Fruit fly (Drosophila melanogaster) whole organism, embryonic: ENCODE results near the gene Pxd.

Experiments
- Awh ChIP-seq: fragments of 200-800 bp; sonication (Bioruptor generic); IDR thresholded peaks from 2 replicates; pipeline ENCODE4, ENCODE4 v1.3.6; 2022; ENCODE audit warnings: missing biosample characterization, missing genetic modification characterization
- Bgb ChIP-seq: fragments of 200-800 bp; sonication (Bioruptor generic); IDR thresholded peaks from 2 replicates; pipeline ENCODE4 v1.3.6; 2022; ENCODE audit warnings: missing biosample characterization, missing genetic modification characterization; ENCODE audit not compliant: partially characterized antibody
- CG10654 ChIP-seq: fragments of 200-800 bp; sonication (Bioruptor generic); optimal IDR thresholded peaks from 2 replicates; lab custom pipeline; 2016; ENCODE audit warnings: missing biosample characterization, missing genetic modification characterization
- CG11093 ChIP-seq: fragments of 200-800 bp; sonication (Bioruptor generic); IDR thresholded peaks from 3 replicates; pipeline ENCODE4 v1.3.6; 2022; ENCODE audit warnings: missing biosample characterization, missing genetic modification characterization
- CG11398 ChIP-seq: fragments of 200-800 bp; sonication (Bioruptor generic); optimal IDR thresholded peaks from 2 replicates; lab custom pipeline; 2016; ENCODE audit warnings: missing biosample characterization, missing genetic modification characterization
- CG12659 ChIP-seq: fragments of 200-800 bp; sonication (Bioruptor generic); optimal IDR thresholded peaks from 3 replicates; lab custom pipeline; 2017; ENCODE audit warnings: mild to moderate bottlenecking, missing biosample characterization, missing genetic modification reagents, missing genetic modification characterization
- CG13123 ChIP-seq: fragments of 200-800 bp; sonication (Bioruptor generic); optimal IDR thresholded peaks from 2 replicates; lab custom pipeline; 2016; ENCODE audit warnings: missing biosample characterization, missing genetic modification characterization
- CG13775 ChIP-seq: fragments of 200-800 bp; sonication (Bioruptor generic); optimal IDR thresholded peaks from 3 replicates; lab custom pipeline; 2017; ENCODE audit warnings: missing biosample characterization, mild to moderate bottlenecking, missing genetic modification characterization
- CG1529 ChIP-seq: fragments of 200-800 bp; sonication (Bioruptor generic); optimal IDR thresholded peaks from 3 replicates; lab custom pipeline; 2018; ENCODE audit warnings: missing biosample characterization, missing genetic modification characterization
- CG15601 ChIP-seq: fragments of 200-800 bp; sonication (Bioruptor generic); optimal IDR thresholded peaks from 3 replicates; lab custom pipeline; 2019; ENCODE audit warnings: missing biosample characterization, mild to moderate bottlenecking, missing genetic modification characterization, moderate library complexity
- CG17612 ChIP-seq: fragments of 200-800 bp; sonication (Bioruptor generic); IDR thresholded peaks from 2 replicates; pipeline ENCODE4 v1.3.6; 2022; ENCODE audit warnings: missing biosample characterization, missing genetic modification characterization
- CG18599 ChIP-seq: fragments of 200-800 bp; sonication (Bioruptor generic); optimal IDR thresholded peaks from 3 replicates; lab custom pipeline; 2017; ENCODE audit warnings: missing biosample characterization, missing genetic modification characterization, mild to moderate bottlenecking, moderate library complexity, missing genetic modification reagents
- CG18619 ChIP-seq: fragments of 200-800 bp; sonication (Bioruptor generic); optimal IDR thresholded peaks from 3 replicates; lab custom pipeline; 2017; ENCODE audit warnings: missing biosample characterization, mild to moderate bottlenecking, missing genetic modification characterization
- CG2875 ChIP-seq: fragments of 200-800 bp; sonication (Bioruptor generic); optimal IDR thresholded peaks from 2 replicates; lab custom pipeline; 2017; ENCODE audit warnings: missing biosample characterization, mild to moderate bottlenecking, missing genetic modification characterization, missing genetic modification reagents
- CG3065 ChIP-seq: fragments of 200-800 bp; sonication (Bioruptor generic); optimal IDR thresholded peaks from 2 replicates; lab custom pipeline; 2016; ENCODE audit warnings: missing biosample characterization, missing genetic modification characterization
- CG31441 ChIP-seq: fragments of 200-800 bp; sonication (Bioruptor generic); IDR thresholded peaks from 2 replicates; pipeline ENCODE4 v1.3.6; 2022; ENCODE audit warnings: missing biosample characterization, missing genetic modification characterization
- CG3407 ChIP-seq: fragments of 200-800 bp; sonication (Bioruptor generic); optimal IDR thresholded peaks from 2 replicates; lab custom pipeline; 2018; ENCODE audit warnings: missing biosample characterization, mild to moderate bottlenecking, missing genetic modification characterization
- CG34422 ChIP-seq: fragments of 200-800 bp; sonication (Bioruptor generic); IDR thresholded peaks from 3 replicates; pipeline ENCODE4 v1.3.6; 2022; ENCODE audit warnings: missing biosample characterization, missing genetic modification characterization
- CG6175 ChIP-seq: fragments of 200-800 bp; sonication (Bioruptor generic); IDR thresholded peaks from 3 replicates; pipeline ENCODE4 v1.3.6; 2022; ENCODE audit warnings: missing biosample characterization, missing genetic modification characterization
- CG6254 ChIP-seq: fragments of 200-800 bp; sonication (Bioruptor generic); optimal IDR thresholded peaks from 3 replicates; lab custom pipeline; 2017; ENCODE audit warnings: mild to moderate bottlenecking, missing biosample characterization, missing genetic modification reagents, missing genetic modification characterization
- CG7963 ChIP-seq: fragments of 200-800 bp; sonication (Bioruptor generic); IDR thresholded peaks from 3 replicates; pipeline ENCODE4 v1.3.6; 2022; ENCODE audit warnings: missing biosample characterization, missing genetic modification characterization; ENCODE audit not compliant: partially characterized antibody
- CG7987 ChIP-seq: fragments of 200-800 bp; sonication (Bioruptor generic); optimal IDR thresholded peaks from 2 replicates; lab custom pipeline; 2018; ENCODE audit warnings: missing biosample characterization, mild to moderate bottlenecking, missing genetic modification characterization, moderate library complexity
- CG9817 ChIP-seq: fragments of 200-800 bp; sonication (Bioruptor generic); optimal IDR thresholded peaks from 2 replicates; lab custom pipeline; 2018; ENCODE audit warnings: missing biosample characterization, mild to moderate bottlenecking, missing genetic modification characterization, moderate library complexity
- Chrac-16 ChIP-seq: fragments of 200-800 bp; sonication (Bioruptor generic); optimal IDR thresholded peaks from 3 replicates; lab custom pipeline; 2016; ENCODE audit warnings: missing biosample characterization, missing genetic modification characterization
- D19A ChIP-seq: fragments of 200-800 bp; optimal IDR thresholded peaks from 3 replicates; lab custom pipeline; 2019; ENCODE audit warnings: missing biosample characterization, mild to moderate bottlenecking, missing genetic modification characterization, moderate library complexity
- Dad ChIP-seq: fragments of 200-800 bp; sonication (Bioruptor generic); optimal IDR thresholded peaks from 3 replicates; lab custom pipeline; 2016; ENCODE audit warnings: missing biosample characterization, missing genetic modification characterization
- Dip3 ChIP-seq: fragments of 200-800 bp; sonication (Bioruptor generic); optimal IDR thresholded peaks from 3 replicates; lab custom pipeline; 2016; ENCODE audit warnings: missing biosample characterization, missing genetic modification characterization
- HLHmδ ChIP-seq: fragments of 200-800 bp; sonication (Bioruptor generic); optimal IDR thresholded peaks from 2 replicates; lab custom pipeline; 2018; ENCODE audit warnings: missing biosample characterization, mild to moderate bottlenecking, missing genetic modification characterization, moderate library complexity
- Jarid2 ChIP-seq: fragments of 200-800 bp; sonication (Bioruptor generic); optimal IDR thresholded peaks from 3 replicates; lab custom pipeline; 2017; ENCODE audit warnings: mild to moderate bottlenecking, missing biosample characterization, missing genetic modification reagents, missing genetic modification characterization
- Lim3 ChIP-seq: fragments of 200-800 bp; sonication (Bioruptor generic); IDR thresholded peaks from 2 replicates; pipeline ENCODE4 v1.3.6; 2022; ENCODE audit warnings: missing biosample characterization, missing genetic modification characterization
- Max ChIP-seq: fragments of 200-800 bp; sonication (Bioruptor generic); optimal IDR thresholded peaks from 2 replicates; lab custom pipeline; 2016; ENCODE audit warnings: missing biosample characterization, mild to moderate bottlenecking, missing genetic modification characterization
- Mrtf ChIP-seq: fragments of 200-800 bp; sonication (Bioruptor generic); IDR thresholded peaks from 3 replicates; pipeline ENCODE4 v1.3.6; 2022; ENCODE audit warnings: missing biosample characterization, missing genetic modification characterization
- Pdp1 ChIP-seq, 2 experiments: fragments of 200-800 bp; sonication (Bioruptor generic); optimal IDR thresholded peaks; 3 replicates each; lab custom pipeline; 2016; ENCODE audit warnings: missing biosample characterization in 2 of 2, missing genetic modification characterization in 2 of 2, mild to moderate bottlenecking in 1 of 2, moderate library complexity in 1 of 2
- Ssrp ChIP-seq: fragments of 200-800 bp; sonication (Bioruptor generic); optimal IDR thresholded peaks from 2 replicates; lab custom pipeline; 2018; ENCODE audit warnings: missing biosample characterization, mild to moderate bottlenecking, missing genetic modification characterization, moderate library complexity
- YL-1 ChIP-seq: fragments of 200-800 bp; sonication (Bioruptor generic); optimal IDR thresholded peaks from 3 replicates; lab custom pipeline; 2017; ENCODE audit warnings: missing biosample characterization, mild to moderate bottlenecking, missing genetic modification characterization
- cad ChIP-seq: fragments of >200 bp; optimal IDR thresholded peaks from 2 replicates; lab custom pipeline; 2017; ENCODE audit warnings: missing biosample characterization, missing genetic modification characterization
- chinmo ChIP-seq: fragments of 200-800 bp; sonication (Bioruptor generic); IDR thresholded peaks from 4 replicates; pipeline ENCODE4 v1.3.6; 2022; ENCODE audit warnings: missing biosample characterization, missing genetic modification characterization; ENCODE audit not compliant: partially characterized antibody
- crp ChIP-seq, 2 experiments: fragments of 200-800 bp; sonication (Bioruptor generic); optimal IDR thresholded peaks; 2 replicates in 1 of 2; 3 replicates in 1 of 2; lab custom pipeline; 2017; ENCODE audit warnings: missing biosample characterization in 2 of 2, missing genetic modification characterization in 2 of 2, mild to moderate bottlenecking in 1 of 2, moderate library complexity in 1 of 2
- emc ChIP-seq: fragments of 200-800 bp; sonication (Bioruptor generic); optimal IDR thresholded peaks from 2 replicates; lab custom pipeline; 2016; ENCODE audit warnings: missing biosample characterization, missing genetic modification characterization
- eyg ChIP-seq: fragments of 200-800 bp; sonication (Bioruptor generic); optimal IDR thresholded peaks from 3 replicates; lab custom pipeline; 2016; ENCODE audit warnings: missing biosample characterization, missing genetic modification characterization
- gcm ChIP-seq: fragments of 200-800 bp; sonication (Bioruptor generic); optimal IDR thresholded peaks from 2 replicates; lab custom pipeline; 2019; ENCODE audit warnings: missing biosample characterization, mild to moderate bottlenecking, missing genetic modification characterization, moderate library complexity
- lab ChIP-seq: fragments of 200-800 bp; sonication (Bioruptor generic); optimal IDR thresholded peaks from 3 replicates; lab custom pipeline; 2017; ENCODE audit warnings: missing biosample characterization, missing genetic modification characterization, mild to moderate bottlenecking, moderate library complexity, missing genetic modification reagents
- lilli ChIP-seq: fragments of 200-800 bp; sonication (Bioruptor generic); optimal IDR thresholded peaks from 3 replicates; lab custom pipeline; 2016; ENCODE audit warnings: missing biosample characterization, missing genetic modification characterization
- lov ChIP-seq, 2 experiments: fragments of 200-800 bp in 1 of 2; fragments of >200 bp in 1 of 2; sonication (Bioruptor generic) in 1 of 2; IDR thresholded peaks in 1 of 2; optimal IDR thresholded peaks in 1 of 2; 2 replicates in 1 of 2; 3 replicates in 1 of 2; pipeline versions ENCODE4 v1.3.6 to Lab custom; 2017 to 2022; ENCODE audit warnings: missing biosample characterization in 1 of 2, missing genetic modification characterization in 1 of 2
- maf-S ChIP-seq: fragments of 200-800 bp; sonication (Bioruptor generic); optimal IDR thresholded peaks from 2 replicates; lab custom pipeline; 2016; ENCODE audit warnings: missing biosample characterization, missing genetic modification characterization
- repo ChIP-seq: fragments of 200-800 bp; sonication (Bioruptor generic); optimal IDR thresholded peaks from 2 replicates; lab custom pipeline; 2016; ENCODE audit warnings: missing biosample characterization, missing genetic modification characterization
- tx ChIP-seq: fragments of 200-800 bp; sonication (Bioruptor generic); optimal IDR thresholded peaks from 2 replicates; lab custom pipeline; 2016; ENCODE audit warnings: missing biosample characterization, missing genetic modification characterization
- zfh2 ChIP-seq: fragments of 200-800 bp; sonication (Bioruptor generic); optimal IDR thresholded peaks from 2 replicates; lab custom pipeline; 2016; ENCODE audit warnings: missing biosample characterization, missing genetic modification characterization

Gene Pxd

dm6 chr3R:16987220-16987923 is 27.0 kb upstream of the Pxd start, which contains the start of gene CG18622 (continued):
- no peak for TF ChIP-seq CG10654 (GFP tag; lab: Kevin White, UChicago)
- TF ChIP-seq crp (GFP tag; optimal IDR thresholded peaks at IDR 0.05; lab: Kevin White, UChicago): peak in 1 of 2 experiments; percentile 10
- TF ChIP-seq YL-1 (GFP tag; lab: Kevin White, UChicago): no peak
- TF ChIP-seq lilli: no peak
- peak; percentile 34; the same call in 1 of the 3 replicates for TF ChIP-seq CG34422 (GFP tag; lab: Robert Waterston, UW)
- TF ChIP-seq emc (GFP tag; lab: Kevin White, UChicago): no peak
- TF ChIP-seq CG6175 (GFP tag; lab: Robert Waterston, UW): no peak
- TF ChIP-seq lov (optimal IDR thresholded peaks at IDR 0.05; lab: Kevin White, UChicago): no peak
- TF ChIP-seq lov (GFP tag; IDR thresholded peaks at IDR 0.05; lab: Robert Waterston, UW): no peak
- no peak for TF ChIP-seq Dad (GFP tag; lab: Kevin White, UChicago)
- TF ChIP-seq HLHmδ: no peak
- TF ChIP-seq D19A (tag; lab: Kevin White, UChicago): no peak
- TF ChIP-seq CG11093: no peak
- TF ChIP-seq CG2875: no peak
- TF ChIP-seq CG15601 (tag; lab: Kevin White, UChicago): no peak
- TF ChIP-seq CG12659 (GFP tag; lab: Kevin White, UChicago): peak; percentile 24
- TF ChIP-seq Ssrp (tag; lab: Kevin White, UChicago): peak; percentile 36
- TF ChIP-seq chinmo (GFP tag; lab: Robert Waterston, UW): no peak; the same call in 2 of the 4 replicates
- peak; percentile 74; the same call in 1 of the 2 replicates for TF ChIP-seq Bgb
- no peak for TF ChIP-seq maf-S (GFP tag; lab: Kevin White, UChicago)
- TF ChIP-seq CG3407: peak; percentile 4
- TF ChIP-seq Jarid2 (GFP tag; lab: Kevin White, UChicago): peak; percentile 87
- no peak for TF ChIP-seq CG3065
- TF ChIP-seq repo: no peak
- TF ChIP-seq tx (GFP tag; lab: Kevin White, UChicago): no peak
- peak; percentile 28 for TF ChIP-seq CG18599 (GFP tag; lab: Kevin White, UChicago)
- TF ChIP-seq eyg: no peak
- TF ChIP-seq CG31441 (GFP tag; lab: Robert Waterston, UW): no peak
- 0 out of 3 replicates have a peak, but pooled peaks have one; percentile 34 for TF ChIP-seq CG7963 (GFP tag; lab: Robert Waterston, UW)
- no peak for TF ChIP-seq CG9817 (tag; lab: Kevin White, UChicago)
- no peak for TF ChIP-seq CG13775 (GFP tag; lab: Kevin White, UChicago)
- TF ChIP-seq zfh2: no peak
- TF ChIP-seq CG17612 (GFP tag; lab: Robert Waterston, UW): no peak
- TF ChIP-seq Lim3 (GFP tag; lab: Robert Waterston, UW): no peak
- TF ChIP-seq CG11398: no peak
- TF ChIP-seq Pdp1 (GFP tag; optimal IDR thresholded peaks at IDR 0.05; lab: Kevin White, UChicago): no peak
- no peak for TF ChIP-seq Dip3
- no peak for TF ChIP-seq Chrac-16 (GFP tag; lab: Kevin White, UChicago)
- TF ChIP-seq gcm: no peak
- TF ChIP-seq CG7987 (GFP tag; lab: Kevin White, UChicago): peak; percentile 26
- 0 out of 2 replicates have a peak, but pooled peaks have one; percentile 43 for TF ChIP-seq Awh (GFP tag; lab: Robert Waterston, UW)
- no peak for TF ChIP-seq CG13123 (GFP tag; lab: Kevin White, UChicago)
- no peak for TF ChIP-seq Mrtf
- no peak for TF ChIP-seq Max (GFP tag; lab: Kevin White, UChicago)
- TF ChIP-seq CG6254 (GFP tag; lab: Kevin White, UChicago): no peak
- no peak for TF ChIP-seq cad
- TF ChIP-seq CG1529 (GFP tag; lab: Kevin White, UChicago): no peak
- TF ChIP-seq lab: peak; percentile 26
- no peak for TF ChIP-seq CG18619
